Fruit fly (Drosophila melanogaster) whole organism, embryonic: ENCODE data around the gene CG7739.

Source experiments
- Atf6 ChIP-seq: fragments of 200-800 bp; sonication (Bioruptor generic); IDR thresholded peaks from 2 replicates; pipeline ENCODE4 v1.3.6; 2022; ENCODE audit warnings: missing biosample characterization, missing genetic modification characterization
- Blimp-1 ChIP-seq: fragments of 200-800 bp; sonication (Bioruptor generic); optimal IDR thresholded peaks from 3 replicates; lab custom pipeline; 2018; ENCODE audit warnings: missing biosample characterization, missing genetic modification characterization, mild to moderate bottlenecking, moderate library complexity, missing genetic modification reagents
- CG1233 ChIP-seq: fragments of 200-800 bp; sonication (Bioruptor generic); optimal IDR thresholded peaks from 4 replicates; lab custom pipeline; 2018; ENCODE audit warnings: missing biosample characterization, mild to moderate bottlenecking, missing genetic modification characterization
- CG12942 ChIP-seq: fragments of 200-800 bp; sonication (Bioruptor generic); optimal IDR thresholded peaks from 3 replicates; lab custom pipeline; 2016; ENCODE audit warnings: missing biosample characterization, missing genetic modification characterization
- CG13424 ChIP-seq: fragments of 200-800 bp; sonication (Bioruptor generic); optimal IDR thresholded peaks from 2 replicates; lab custom pipeline; 2019; ENCODE audit warnings: missing biosample characterization, mild to moderate bottlenecking, missing genetic modification characterization, moderate library complexity
- CG16813 ChIP-seq: fragments of 200-800 bp; sonication (Bioruptor generic); IDR thresholded peaks from 3 replicates; pipeline ENCODE4 v1.3.6; 2022; ENCODE audit warnings: missing biosample characterization, missing genetic modification characterization; ENCODE audit not compliant: partially characterized antibody
- CG17385 ChIP-seq: fragments of 200-800 bp; sonication (Bioruptor generic); optimal IDR thresholded peaks from 3 replicates; lab custom pipeline; 2018; ENCODE audit warnings: missing biosample characterization, mild to moderate bottlenecking, missing genetic modification characterization
- CG18599 ChIP-seq: fragments of 200-800 bp; sonication (Bioruptor generic); optimal IDR thresholded peaks from 3 replicates; lab custom pipeline; 2017; ENCODE audit warnings: missing biosample characterization, missing genetic modification characterization, mild to moderate bottlenecking, moderate library complexity, missing genetic modification reagents
- CG2129 ChIP-seq: fragments of 200-800 bp; sonication (Bioruptor generic); IDR thresholded peaks from 2 replicates; pipeline ENCODE4 v1.3.6; 2022; ENCODE audit warnings: missing biosample characterization, missing genetic modification characterization; ENCODE audit not compliant: partially characterized antibody
- CG2889 ChIP-seq: fragments of 200-800 bp; sonication (Bioruptor generic); IDR thresholded peaks from 3 replicates; pipeline ENCODE4 v1.3.6; 2022; ENCODE audit warnings: missing biosample characterization, missing genetic modification characterization
- CG30020 ChIP-seq: fragments of 200-800 bp; optimal IDR thresholded peaks from 2 replicates; lab custom pipeline; 2019; ENCODE audit warnings: missing biosample characterization, mild to moderate bottlenecking, missing genetic modification characterization, moderate library complexity
- CG31224 ChIP-seq: fragments of 200-800 bp; sonication (Bioruptor generic); IDR thresholded peaks from 2 replicates; pipeline ENCODE4 v1.3.6; 2022; ENCODE audit warnings: missing biosample characterization, missing genetic modification characterization
- CG3281 ChIP-seq: fragments of 200-800 bp; sonication (Bioruptor generic); optimal IDR thresholded peaks from 3 replicates; lab custom pipeline; 2017; ENCODE audit warnings: missing biosample characterization, mild to moderate bottlenecking, missing genetic modification characterization
- CG5180 ChIP-seq: fragments of 200-800 bp; sonication (Bioruptor generic); optimal IDR thresholded peaks from 3 replicates; lab custom pipeline; 2017; ENCODE audit warnings: missing biosample characterization, missing genetic modification characterization, mild to moderate bottlenecking, moderate library complexity, missing genetic modification reagents
- CG6683 ChIP-seq: fragments of 200-800 bp; sonication (Bioruptor generic); optimal IDR thresholded peaks from 2 replicates; lab custom pipeline; 2017; ENCODE audit warnings: missing biosample characterization, mild to moderate bottlenecking, missing genetic modification characterization, missing genetic modification reagents
- CG6689 ChIP-seq: fragments of 200-800 bp; sonication (Bioruptor generic); IDR thresholded peaks from 2 replicates; pipeline ENCODE4 v1.3.6; 2022; ENCODE audit warnings: missing biosample characterization, missing genetic modification characterization
- CG7928 ChIP-seq: fragments of 200-800 bp; sonication (Bioruptor generic); optimal IDR thresholded peaks from 2 replicates; lab custom pipeline; 2017; ENCODE audit warnings: missing biosample characterization, mild to moderate bottlenecking, missing genetic modification characterization
- CG8478 ChIP-seq: fragments of >200 bp; optimal IDR thresholded peaks from 2 replicates; lab custom pipeline; 2018
- CG9609 ChIP-seq: fragments of 200-800 bp; sonication (Bioruptor generic); optimal IDR thresholded peaks from 3 replicates; lab custom pipeline; 2016; ENCODE audit warnings: missing biosample characterization, missing genetic modification characterization
- Camta ChIP-seq: fragments of 200-800 bp; sonication (Bioruptor generic); optimal IDR thresholded peaks from 2 replicates; lab custom pipeline; 2016; ENCODE audit warnings: missing biosample characterization, missing genetic modification characterization
- CkIIα-i1 ChIP-seq: fragments of 200-800 bp; sonication (Bioruptor generic); IDR thresholded peaks from 2 replicates; pipeline ENCODE4 v1.3.6; 2022; ENCODE audit warnings: missing biosample characterization, missing genetic modification characterization
- Dbx ChIP-seq: fragments of 200-800 bp; sonication (Bioruptor generic); IDR thresholded peaks from 3 replicates; pipeline ENCODE4 v1.3.6; 2022; ENCODE audit warnings: missing biosample characterization, missing genetic modification characterization
- Fer1 ChIP-seq: fragments of 200-800 bp; sonication (Bioruptor generic); optimal IDR thresholded peaks from 2 replicates; lab custom pipeline; 2017; ENCODE audit warnings: missing biosample characterization, mild to moderate bottlenecking, missing genetic modification characterization
- Mrtf ChIP-seq: fragments of 200-800 bp; sonication (Bioruptor generic); IDR thresholded peaks from 3 replicates; pipeline ENCODE4 v1.3.6; 2022; ENCODE audit warnings: missing biosample characterization, missing genetic modification characterization
- Opbp ChIP-seq: fragments of 200-800 bp; sonication (Bioruptor generic); IDR thresholded peaks from 3 replicates; pipeline ENCODE4 v1.3.6; 2022; ENCODE audit warnings: missing biosample characterization, missing genetic modification characterization; ENCODE audit not compliant: partially characterized antibody
- Ptx1 ChIP-seq: fragments of 200-800 bp; sonication (Bioruptor generic); IDR thresholded peaks from 2 replicates; pipeline ENCODE4 v1.3.6; 2022; ENCODE audit warnings: missing biosample characterization, missing genetic modification characterization
- Six4 ChIP-seq: fragments of 200-800 bp; sonication (Bioruptor generic); optimal IDR thresholded peaks from 2 replicates; lab custom pipeline; 2016; ENCODE audit warnings: missing biosample characterization, missing genetic modification characterization
- Sox100B ChIP-seq: fragments of 200-800 bp; sonication (Bioruptor generic); optimal IDR thresholded peaks from 3 replicates; lab custom pipeline; 2018; ENCODE audit warnings: missing biosample characterization, mild to moderate bottlenecking, missing genetic modification characterization
- cwo ChIP-seq: fragments of 200-800 bp; sonication (Bioruptor generic); optimal IDR thresholded peaks from 3 replicates; lab custom pipeline; 2017; ENCODE audit warnings: missing biosample characterization, missing genetic modification characterization, mild to moderate bottlenecking, moderate library complexity, missing genetic modification reagents
- exex ChIP-seq: fragments of 200-800 bp; sonication (Bioruptor generic); optimal IDR thresholded peaks from 4 replicates; lab custom pipeline; 2018; ENCODE audit warnings: missing biosample characterization, mild to moderate bottlenecking, missing genetic modification characterization, moderate library complexity
- fd102C ChIP-seq: fragments of 200-800 bp; sonication (Bioruptor generic); optimal IDR thresholded peaks from 2 replicates; lab custom pipeline; 2018; ENCODE audit warnings: missing biosample characterization, mild to moderate bottlenecking, missing genetic modification characterization, moderate library complexity
- gcm2 ChIP-seq: fragments of 200-800 bp; sonication (Bioruptor generic); optimal IDR thresholded peaks from 2 replicates; lab custom pipeline; 2016; ENCODE audit warnings: missing biosample characterization, missing genetic modification characterization
- gem ChIP-seq: fragments of 200-800 bp; sonication (Bioruptor generic); optimal IDR thresholded peaks from 2 replicates; lab custom pipeline; 2019; ENCODE audit warnings: missing biosample characterization, mild to moderate bottlenecking, missing genetic modification characterization, moderate library complexity
- gsb-n ChIP-seq: fragments of 200-800 bp; sonication (Bioruptor generic); optimal IDR thresholded peaks from 3 replicates; lab custom pipeline; 2018; ENCODE audit warnings: missing biosample characterization, mild to moderate bottlenecking, missing genetic modification characterization
- hbn ChIP-seq: fragments of 200-800 bp; sonication (Bioruptor generic); IDR thresholded peaks from 2 replicates; pipeline ENCODE4 v1.3.6; 2022; ENCODE audit warnings: missing biosample characterization, missing genetic modification characterization; ENCODE audit not compliant: partially characterized antibody
- ind ChIP-seq: fragments of 200-800 bp; sonication (Bioruptor generic); optimal IDR thresholded peaks from 3 replicates; lab custom pipeline; 2016; ENCODE audit warnings: missing biosample characterization, missing genetic modification characterization
- jigr1 ChIP-seq: fragments of 200-800 bp; sonication (Bioruptor generic); IDR thresholded peaks from 3 replicates; pipeline ENCODE4 v1.3.6; 2022; ENCODE audit warnings: missing biosample characterization, missing genetic modification characterization
- lbe ChIP-seq: fragments of 200-800 bp; sonication (Bioruptor generic); optimal IDR thresholded peaks from 2 replicates; lab custom pipeline; 2016; ENCODE audit warnings: missing biosample characterization, mild to moderate bottlenecking, missing genetic modification characterization
- mld ChIP-seq: fragments of 200-800 bp; sonication (Bioruptor generic); IDR thresholded peaks from 3 replicates; pipeline ENCODE4 v1.3.6; 2022; ENCODE audit warnings: missing biosample characterization, missing genetic modification characterization; ENCODE audit not compliant: partially characterized antibody
- otp ChIP-seq: fragments of 200-800 bp; sonication (Bioruptor generic); IDR thresholded peaks from 3 replicates; pipeline ENCODE4, ENCODE4 v1.3.6; 2022; ENCODE audit warnings: missing biosample characterization, missing genetic modification characterization
- scrt ChIP-seq: fragments of 200-800 bp; sonication (Bioruptor generic); optimal IDR thresholded peaks from 2 replicates; lab custom pipeline; 2018; ENCODE audit warnings: missing biosample characterization, mild to moderate bottlenecking, missing genetic modification characterization, moderate library complexity
- sens-2 ChIP-seq: fragments of 200-800 bp; sonication (Bioruptor generic); IDR thresholded peaks from 2 replicates; pipeline ENCODE4 v1.3.6; 2022; ENCODE audit warnings: missing biosample characterization, missing genetic modification characterization
- slbo ChIP-seq: fragments of 200-800 bp; sonication (Bioruptor generic); IDR thresholded peaks from 2 replicates; pipeline ENCODE4 v1.3.6; 2022; ENCODE audit warnings: missing biosample characterization, missing genetic modification characterization
- sna ChIP-seq: fragments of 200-800 bp; sonication (Bioruptor generic); IDR thresholded peaks from 2 replicates; pipeline ENCODE4 v1.3.6; 2022; ENCODE audit warnings: missing biosample characterization, missing genetic modification characterization; ENCODE audit not compliant: partially characterized antibody
- sqz ChIP-seq: fragments of 200-800 bp; sonication (Bioruptor generic); optimal IDR thresholded peaks from 3 replicates; lab custom pipeline; 2018; ENCODE audit warnings: missing biosample characterization, mild to moderate bottlenecking, missing genetic modification characterization
- tll ChIP-seq, 2 experiments: fragments of 200-800 bp in 1 of 2; fragments of >200 bp in 1 of 2; sonication (Bioruptor generic) in 1 of 2; optimal IDR thresholded peaks; 2 replicates each; lab custom pipeline; 2017 to 2019; ENCODE audit warnings: missing biosample characterization in 2 of 2, missing genetic modification characterization in 2 of 2, mild to moderate bottlenecking in 1 of 2, moderate library complexity in 1 of 2
- unpg ChIP-seq: fragments of 200-800 bp; sonication (Bioruptor generic); optimal IDR thresholded peaks from 3 replicates; lab custom pipeline; 2018; ENCODE audit warnings: missing biosample characterization, mild to moderate bottlenecking, missing genetic modification characterization, moderate library complexity

The CG7739 gene

dm6 chr3L:15534274-15535227, 28.3 kb downstream of the CG7739 start (continued):
- TF ChIP-seq Fer1 (GFP tag; lab: Kevin White, UChicago) (no peak), Ptx1 (GFP tag; lab: Robert Waterston, UW) (peak; percentile 34; the same call in 1 of the 2 replicates), tll (GFP tag; optimal IDR thresholded peaks at IDR 0.05; lab: Kevin White, UChicago) (no peak), CG30020 (tag; lab: Kevin White, UChicago) (no peak), Atf6 (GFP tag; lab: Robert Waterston, UW) (peak; percentile 15; the same call in 1 of the 2 replicates), slbo (peak; percentile 56), gcm2 (GFP tag; lab: Kevin White, UChicago) (no peak), Dbx (GFP tag; lab: Robert Waterston, UW) (0 out of 3 replicates have a peak, but pooled peaks have one; percentile 16), sqz (GFP tag; lab: Kevin White, UChicago) (peak; percentile 69), CG16813 (GFP tag; lab: Robert Waterston, UW) (no peak), Blimp-1 (peak; percentile 16), scrt (GFP tag; lab: Kevin White, UChicago) (peak; percentile 50), jigr1 (GFP tag; lab: Robert Waterston, UW) (no peak), CG2889 (no peak), CG2129 (GFP tag; lab: Robert Waterston, UW) (no peak), CG18599 (GFP tag; lab: Kevin White, UChicago) (peak; percentile 66), Six4 (GFP tag; lab: Kevin White, UChicago) (peak; percentile 15), CG17385 (GFP tag; lab: Kevin White, UChicago) (peak; percentile 75), cwo (GFP tag; lab: Kevin White, UChicago) (peak; percentile 43), CG31224 (GFP tag; lab: Robert Waterston, UW) (no peak), Sox100B (peak; percentile 78), CG6689 (GFP tag; lab: Robert Waterston, UW) (peak; percentile 42; the same call in 1 of the 2 replicates), CG12942 (GFP tag; lab: Kevin White, UChicago) (peak; percentile 43), hbn (GFP tag; lab: Robert Waterston, UW) (no peak), CG13424 (tag; lab: Kevin White, UChicago) (peak; percentile 68), mld (GFP tag; lab: Robert Waterston, UW) (no peak), fd102C (GFP tag; lab: Kevin White, UChicago) (no peak), CG7928 (GFP tag; lab: Kevin White, UChicago) (no peak), Camta (GFP tag; lab: Kevin White, UChicago) (peak; percentile 51), CG5180 (GFP tag; lab: Kevin White, UChicago) (peak; percentile 6), CG6683 (peak; percentile 27), CG3281 (peak; percentile 56), otp (GFP tag; lab: Robert Waterston, UW) (no peak), CG1233 (GFP tag; lab: Kevin White, UChicago) (peak; percentile 67), CG9609 (GFP tag; lab: Kevin White, UChicago) (peak; percentile 52), CkIIα-i1 (GFP tag; lab: Robert Waterston, UW) (no peak), sens-2 (GFP tag; lab: Robert Waterston, UW) (no peak), Opbp (GFP tag; lab: Robert Waterston, UW) (no peak), Mrtf (GFP tag; lab: Robert Waterston, UW) (no peak), CG8478 (lab: Kevin White, UChicago) (no peak), exex (tag; lab: Kevin White, UChicago) (peak; percentile 3), gem (tag; lab: Kevin White, UChicago) (peak; percentile 83), lbe (GFP tag; lab: Kevin White, UChicago) (no peak), unpg (GFP tag; lab: Kevin White, UChicago) (peak; percentile 34), ind (GFP tag; lab: Kevin White, UChicago) (peak; percentile 68), sna (GFP tag; lab: Robert Waterston, UW) (no peak), gsb-n (tag; lab: Kevin White, UChicago) (peak; percentile 34)
